Fruit fly (Drosophila melanogaster): ENCODE data around the gene CG13051.
A peak's percentile ranks its signal among the peaks of the same experiment; 100 is the strongest.

DNA sequence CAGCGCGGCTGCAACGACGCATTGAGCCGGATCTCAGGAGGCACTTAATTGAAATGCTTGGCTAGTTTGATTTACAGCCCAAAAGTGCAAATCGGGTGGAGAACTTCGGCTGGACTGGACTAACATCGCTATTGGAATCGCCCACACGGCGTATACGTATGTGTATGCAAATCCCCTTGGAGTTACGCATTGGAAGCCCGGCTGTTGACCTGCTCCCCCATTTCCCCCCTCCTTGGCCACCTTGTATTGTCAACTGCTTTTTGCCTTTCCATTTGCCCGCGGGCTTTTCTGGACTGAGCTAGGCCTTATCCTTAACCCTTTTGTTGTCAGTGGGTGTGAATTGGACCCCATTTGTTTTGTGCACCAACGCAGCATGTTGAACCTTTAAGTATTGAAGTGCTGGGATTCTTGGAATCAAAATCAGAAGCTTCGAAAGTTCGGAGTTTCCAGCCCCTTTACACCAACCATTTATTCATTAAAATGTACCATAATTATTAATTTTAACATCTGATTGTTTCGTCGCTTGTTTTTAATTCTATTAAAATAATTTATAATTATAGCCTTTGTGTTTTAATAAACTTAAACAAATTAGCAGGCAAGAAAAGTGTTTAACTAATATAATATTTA is 10.6 kb upstream of the CG13051 start:
- no peak for TF ChIP-seq psq (optimal IDR thresholded peaks at IDR 0.05)
- TF ChIP-seq EcR (GFP tag; optimal IDR thresholded peaks at IDR 0.05), result peak in 1 of 2 experiments; percentile 71
- TF ChIP-seq CG8478 (optimal IDR thresholded peaks at IDR 0.05), result no peak
